4 fruit fly cellular contexts compared by ENCODE assay signal in the genomic region with DNA sequence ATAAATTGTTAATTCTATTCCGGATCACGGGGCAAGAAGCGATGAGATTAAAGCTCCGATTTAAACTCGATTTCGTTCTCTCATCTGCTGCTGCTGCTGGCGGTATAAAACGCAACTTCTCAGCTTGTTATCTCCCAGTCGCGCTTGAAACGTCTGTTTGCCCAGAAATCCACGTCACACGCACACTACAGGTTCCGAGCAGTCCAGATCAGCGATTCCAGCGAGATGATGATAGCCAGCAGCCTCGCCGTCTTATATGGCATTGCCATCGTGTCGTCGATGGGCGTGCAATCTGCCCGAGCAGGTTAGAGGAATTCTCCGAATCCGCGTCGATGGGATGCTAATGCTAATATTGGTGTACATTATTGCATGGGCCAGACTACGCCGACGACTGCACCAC.
TF ChIP-seq lines count a peak whose summit lies in the region.

A gene (plus strand): TSS at position 135 of the 400 bp plus-strand sequence.

- TF ChIP-seq CTCF in whole organism, embryonic (GFP tag; optimal IDR thresholded peaks at IDR 0.05; lab: Kevin White, UChicago): no peak

TF ChIP-seq in whole organism, embryonic, 481 proteins besides CTCF, POLR2A, EP300 and RAD21 (continues in another document):
- TF ChIP-seq esg (GFP tag; conservative IDR thresholded peaks at IDR 0.05; lab: Robert Waterston, UW) (no peak), Oli (tag; optimal IDR thresholded peaks at IDR 0.05; lab: Kevin White, UChicago) (no peak), sob (GFP tag; IDR thresholded peaks at IDR 0.05; lab: Robert Waterston, UW) (peak; percentile 24; the same call in 1 of the 2 replicates), grn (GFP tag; optimal IDR thresholded peaks at IDR 0.05; lab: Kevin White, UChicago) (peak; percentile 17), NFAT (GFP tag; IDR thresholded peaks at IDR 0.05; lab: Robert Waterston, UW) (0 out of 2 replicates have a peak, but pooled peaks have one; percentile 18), sd (tag; optimal IDR thresholded peaks at IDR 0.05; lab: Kevin White, UChicago) (peak; percentile 43), CG32532 (GFP tag; IDR thresholded peaks at IDR 0.05; lab: Robert Waterston, UW) (peak; percentile 26; the same call in 1 of the 2 replicates), CG14050 (GFP tag; IDR thresholded peaks at IDR 0.05; lab: Robert Waterston, UW) (no peak), Deaf1 (tag; optimal IDR thresholded peaks at IDR 0.05; lab: Kevin White, UChicago) (peak; percentile 32), Trl (optimal IDR thresholded peaks at IDR 0.05; lab: Kevin White, UChicago) (peak in 1 of 2 experiments; percentile 36), Trl (GFP tag; optimal IDR thresholded peaks at IDR 0.05; lab: Kevin White, UChicago) (no peak), Chrac-16 (GFP tag; optimal IDR thresholded peaks at IDR 0.05; lab: Kevin White, UChicago) (no peak), al (GFP tag; IDR thresholded peaks at IDR 0.05; lab: Robert Waterston, UW) (no peak), Dbx (GFP tag; IDR thresholded peaks at IDR 0.05; lab: Robert Waterston, UW) (0 out of 3 replicates have a peak, but pooled peaks have one; percentile 38), CG4404 (GFP tag; IDR thresholded peaks at IDR 0.05; lab: Robert Waterston, UW) (0 out of 2 replicates have a peak, but pooled peaks have one; percentile 34), Med (GFP tag; lab: Kevin White, UChicago) (peak; percentile 64), CG15696 (tag; optimal IDR thresholded peaks at IDR 0.05; lab: Kevin White, UChicago) (no peak), dati (GFP tag; IDR thresholded peaks at IDR 0.05; lab: Robert Waterston, UW) (no peak), unc-4 (GFP tag; IDR thresholded peaks at IDR 0.05; lab: Robert Waterston, UW; ENCODE audit: partially characterized antibody) (0 out of 2 replicates have a peak, but pooled peaks have one; percentile 25), CG12769 (tag; optimal IDR thresholded peaks at IDR 0.05; lab: Kevin White, UChicago) (peak; percentile 67)

TF ChIP-seq in whole organism, prepupa, 60 proteins besides CTCF, POLR2A, EP300 and RAD21:
- peak; percentile 86 for TF ChIP-seq svp (GFP tag; lab: Kevin White, UChicago)
- peak; percentile 5 for TF ChIP-seq Eip78C (GFP tag; lab: Kevin White, UChicago)
- no peak for TF ChIP-seq CG6276 (GFP tag; optimal IDR thresholded peaks at IDR 0.05; lab: Kevin White, UChicago)
- TF ChIP-seq CG1621 (tag; optimal IDR thresholded peaks at IDR 0.05; lab: Kevin White, UChicago): peak; percentile 30

TF ChIP-seq in whole organism, pupa, 21 proteins besides CTCF, POLR2A, EP300 and RAD21:
- TF ChIP-seq CG9948 (tag; optimal IDR thresholded peaks at IDR 0.05; lab: Kevin White, UChicago) (no peak), CG13204 (GFP tag; optimal IDR thresholded peaks at IDR 0.05; lab: Kevin White, UChicago) (no peak), CG8301 (tag; optimal IDR thresholded peaks at IDR 0.05; lab: Kevin White, UChicago) (no peak), CG4496 (GFP tag; IDR thresholded peaks at IDR 0.05; lab: Robert Waterston, UW) (0 out of 3 replicates have a peak, but pooled peaks have one; percentile 15), Pif1B (GFP tag; optimal IDR thresholded peaks at IDR 0.05; lab: Kevin White, UChicago) (no peak), CG12605 (GFP tag; IDR thresholded peaks at IDR 0.05; lab: Robert Waterston, UW) (no peak), Ets98B (GFP tag; IDR thresholded peaks at IDR 0.05; lab: Robert Waterston, UW) (peak; percentile 32; the same call in 1 of the 2 replicates)

TF ChIP-seq in whole organism, wandering third instar larva, 38 proteins besides CTCF, POLR2A, EP300 and RAD21:
- no peak for TF ChIP-seq Vsx2 (GFP tag; optimal IDR thresholded peaks at IDR 0.05; lab: Kevin White, UChicago; ENCODE audit: partially characterized antibody)
- no peak for TF ChIP-seq N (GFP tag; optimal IDR thresholded peaks at IDR 0.05; lab: Kevin White, UChicago)
- no peak for TF ChIP-seq Mio (GFP tag; optimal IDR thresholded peaks at IDR 0.05; lab: Kevin White, UChicago)
- peak; percentile 16 for TF ChIP-seq h (GFP tag; optimal IDR thresholded peaks at IDR 0.05; lab: Kevin White, UChicago)
- TF ChIP-seq CrebA (GFP tag; optimal IDR thresholded peaks at IDR 0.05; lab: Kevin White, UChicago; ENCODE audit: borderline replicate concordance): no peak
- no peak for TF ChIP-seq Dif (GFP tag; optimal IDR thresholded peaks at IDR 0.05; lab: Kevin White, UChicago; ENCODE audit: partially characterized antibody)
